Worm (Caenorhabditis elegans): ENCODE measurements around the gene elo-6.

elo-6 gene

DNA sequence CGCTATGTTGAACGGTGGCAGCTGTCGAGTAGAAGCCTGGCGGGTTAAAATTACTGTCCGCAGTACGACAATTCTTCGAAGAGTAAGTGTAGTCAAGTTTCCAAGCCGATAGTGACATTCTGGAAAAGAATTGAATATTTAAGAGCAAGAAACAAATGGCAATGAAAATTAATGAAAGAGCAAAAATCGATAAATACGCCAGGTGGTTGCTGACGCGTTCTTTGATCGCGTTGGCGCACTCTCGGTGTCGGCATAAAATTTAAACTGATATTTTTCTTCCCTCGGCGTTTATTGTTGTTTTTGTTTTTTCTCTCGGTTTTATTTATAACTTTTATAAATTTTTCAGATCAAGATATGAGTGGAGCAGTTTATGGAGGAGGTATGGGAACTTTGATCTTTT, 6.3 kb upstream of the elo-6 start, which contains the start of the genes perm-3 and swsn-6 (continued):
- TF ChIP-seq ztf-4 (tag; optimal IDR thresholded peaks at IDR 0.05) (no peak), ceh-16 (tag; optimal IDR thresholded peaks at IDR 0.05) (no peak), elt-3 (tag; optimal IDR thresholded peaks at IDR 0.05) (no peak), ama-1 (optimal IDR thresholded peaks at IDR 0.05) (no peak), daf-12 (tag; optimal IDR thresholded peaks at IDR 0.05) (no peak), tbx-2 (tag; optimal IDR thresholded peaks at IDR 0.05) (peak; percentile 62)

- TF ChIP-seq pqm-1 (tag; optimal IDR thresholded peaks at IDR 0.05) (peak; percentile 61), lin-39 (tag; optimal IDR thresholded peaks at IDR 0.05) (no peak), egl-5 (tag; optimal IDR thresholded peaks at IDR 0.05) (no peak), fkh-10 (GFP tag; optimal IDR thresholded peaks at IDR 0.05) (no peak), elt-2 (tag; optimal IDR thresholded peaks at IDR 0.05) (peak; percentile 68), ceh-28 (tag; optimal IDR thresholded peaks at IDR 0.05) (no peak), nhr-237 (tag; optimal IDR thresholded peaks at IDR 0.05) (no peak), nhr-11 (tag; optimal IDR thresholded peaks at IDR 0.05) (no peak), snpc-4 (tag; optimal IDR thresholded peaks at IDR 0.05) (no peak), unc-62 (GFP tag; optimal IDR thresholded peaks at IDR 0.05) (no peak), ceh-16 (tag; optimal IDR thresholded peaks at IDR 0.05) (no peak), eor-1 (tag; optimal IDR thresholded peaks at IDR 0.05) (no peak), pha-4 (tag; optimal IDR thresholded peaks at IDR 0.05) (peak; percentile 51), tbx-2 (tag; optimal IDR thresholded peaks at IDR 0.05) (no peak), nhr-43 (tag; optimal IDR thresholded peaks at IDR 0.05; ENCODE audit: poor library complexity, severe bottlenecking) (no peak), unc-39 (tag; optimal IDR thresholded peaks at IDR 0.05) (no peak), R02D3.7 (tag; optimal IDR thresholded peaks at IDR 0.05) (no peak), elt-3 (tag; optimal IDR thresholded peaks at IDR 0.05) (no peak)
Measured at ce11 chrIV:5393566-5393965, 5.2 kb upstream of the elo-6 start.

DNA sequence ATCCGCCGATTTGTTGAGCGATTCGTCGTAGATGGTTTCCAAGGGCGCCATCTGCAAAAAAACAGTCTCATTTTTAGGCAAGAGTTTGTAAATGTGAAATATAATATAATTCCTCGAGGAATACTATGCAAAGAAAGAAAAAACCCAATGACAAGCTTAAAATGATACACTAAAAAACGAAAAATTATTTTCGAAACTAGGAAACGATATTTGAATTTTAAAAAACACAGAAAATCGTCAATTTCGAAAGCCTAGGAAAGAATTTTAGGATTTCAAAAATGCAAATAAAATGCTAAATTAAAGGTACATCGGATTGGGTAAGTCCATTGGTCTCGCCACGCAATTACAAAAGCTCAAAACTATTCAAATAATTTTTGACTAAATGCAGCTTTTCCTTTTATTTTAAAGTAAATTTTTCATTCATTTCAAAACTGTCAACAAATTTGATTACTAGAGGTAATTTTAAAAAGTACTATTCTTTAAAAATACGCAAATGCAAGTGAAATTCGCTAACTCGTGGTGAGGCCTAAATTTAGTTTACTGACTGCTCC, 3.2 kb upstream of the elo-6 start, which contains the start of the genes htp-1 and ZK616.5:
Gene htp-1 (minus strand): TSS at position 51 of the 551 bp plus-strand sequence.
Gene ZK616.5 (plus strand): TSS at position 423 of the 551 bp plus-strand sequence.
- no peak for TF ChIP-seq nhr-67 (tag; optimal IDR thresholded peaks at IDR 0.05)
- no peak for TF ChIP-seq unc-62 (GFP tag; optimal IDR thresholded peaks at IDR 0.05)
- no peak for TF ChIP-seq fkh-2 (tag; optimal IDR thresholded peaks at IDR 0.05)
- TF ChIP-seq ztf-11 (tag; optimal IDR thresholded peaks at IDR 0.05): no peak
- no peak for TF ChIP-seq fos-1 (tag; optimal IDR thresholded peaks at IDR 0.05)
- TF ChIP-seq ceh-9 (tag; optimal IDR thresholded peaks at IDR 0.05): no peak
- TF ChIP-seq egl-27 (tag; optimal IDR thresholded peaks at IDR 0.05): no peak
- TF ChIP-seq zag-1 (tag; optimal IDR thresholded peaks at IDR 0.05): no peak
- no peak for TF ChIP-seq nhr-77 (tag; optimal IDR thresholded peaks at IDR 0.05)
- TF ChIP-seq ZK546.5 (tag; optimal IDR thresholded peaks at IDR 0.05): no peak
- no peak for TF ChIP-seq nhr-23 (tag; optimal IDR thresholded peaks at IDR 0.05)
- no peak for TF ChIP-seq aly-2 (tag; optimal IDR thresholded peaks at IDR 0.05)
- TF ChIP-seq R02D3.7 (tag; optimal IDR thresholded peaks at IDR 0.05): no peak
- no peak for TF ChIP-seq ztf-4 (tag; optimal IDR thresholded peaks at IDR 0.05)
- no peak for TF ChIP-seq fkh-10 (GFP tag; optimal IDR thresholded peaks at IDR 0.05)
- TF ChIP-seq lin-15B (tag; optimal IDR thresholded peaks at IDR 0.05): no peak
- TF ChIP-seq nhr-11 (tag; optimal IDR thresholded peaks at IDR 0.05): no peak
- TF ChIP-seq snpc-4 (tag; optimal IDR thresholded peaks at IDR 0.05): no peak

DNA sequence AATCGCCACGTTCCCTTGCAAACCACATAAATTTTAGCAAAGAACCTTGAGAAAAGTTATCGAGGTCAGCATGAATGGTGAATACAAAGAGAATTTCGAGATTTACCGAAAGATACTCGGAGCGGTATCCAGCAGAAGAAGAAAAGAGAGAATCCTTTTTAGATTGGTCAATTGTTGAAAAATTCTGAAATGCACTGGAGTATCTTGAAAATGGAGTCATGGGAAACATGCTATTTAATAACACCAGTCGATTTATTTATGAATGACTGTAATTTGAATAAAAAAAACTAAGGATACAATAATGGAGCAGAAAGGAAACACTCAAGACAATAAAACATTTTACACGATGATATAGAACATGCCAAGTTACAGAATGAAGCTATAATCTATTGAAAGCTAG, 1.6 kb upstream of the elo-6 start:
- no peak for TF ChIP-seq nhr-12 (tag; optimal IDR thresholded peaks at IDR 0.05)
- peak; percentile 24 for TF ChIP-seq nhr-25 (tag; optimal IDR thresholded peaks at IDR 0.05)
- TF ChIP-seq unc-39 (tag; optimal IDR thresholded peaks at IDR 0.05): no peak

ce11 chrIV:5385020-5385419, 3.3 kb downstream of the elo-6 start, which contains the start of gene F41H10.12:
F41H10.12 (plus strand) TSS chrIV:5385320.
- TF ChIP-seq unc-39 (tag; optimal IDR thresholded peaks at IDR 0.05) (no peak), nhr-76 (tag; optimal IDR thresholded peaks at IDR 0.05) (no peak), pqm-1 (tag; optimal IDR thresholded peaks at IDR 0.05) (no peak), ztf-11 (tag; optimal IDR thresholded peaks at IDR 0.05) (no peak), hmg-11 (tag; optimal IDR thresholded peaks at IDR 0.05) (no peak), ZK546.5 (tag; optimal IDR thresholded peaks at IDR 0.05) (no peak), ceh-16 (tag; optimal IDR thresholded peaks at IDR 0.05) (no peak), skn-1 (tag; optimal IDR thresholded peaks at IDR 0.05) (no peak)

Measured in whole organism, L3 larva.